Worm (Caenorhabditis elegans) whole organism, L4/young adult: Measurements from ENCODE around the gene C40A11.3.

Experiments
- W03F9.2 ChIP-seq: fragments of 150-350 bp; optimal IDR thresholded peaks from 2 replicates; lab custom pipeline; 2014; ENCODE audit warnings: missing biosample characterization, missing genetic modification characterization
- dao-5 ChIP-seq: sonication (generic microtip); optimal IDR thresholded peaks from 2 replicates; lab custom pipeline; 2016; ENCODE audit warnings: missing genotype, missing genetic modification characterization, moderate library complexity, missing compliant biosample characterization

DNA sequence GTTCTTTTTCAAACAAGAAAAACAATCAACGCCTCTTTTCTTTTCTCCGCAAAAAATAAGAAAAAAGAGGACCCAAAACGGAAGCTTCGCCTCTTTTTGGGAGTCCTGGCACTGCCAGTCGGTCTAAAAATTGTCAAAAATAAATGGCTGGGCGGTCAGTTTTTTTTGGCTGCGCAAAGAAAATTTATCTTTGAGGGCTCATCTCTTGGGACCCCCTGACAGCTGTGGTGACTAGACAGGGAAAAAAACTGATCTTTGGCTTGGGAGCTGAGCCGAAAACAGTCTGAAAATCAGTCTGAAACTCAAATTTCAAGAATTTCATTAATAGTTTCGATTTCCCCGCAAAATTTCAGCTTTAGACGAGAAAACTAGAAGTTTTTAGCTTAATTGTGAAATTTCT, 49.6 kb downstream of the C40A11.3 start:
- TF ChIP-seq W03F9.2 (tag; lab: Kevin White, UChicago) (no peak), dao-5 (tag; lab: Kevin White, UChicago) (no peak)
